Worm (Caenorhabditis elegans): Measurements from ENCODE around the gene C24H10.4.

DNA sequence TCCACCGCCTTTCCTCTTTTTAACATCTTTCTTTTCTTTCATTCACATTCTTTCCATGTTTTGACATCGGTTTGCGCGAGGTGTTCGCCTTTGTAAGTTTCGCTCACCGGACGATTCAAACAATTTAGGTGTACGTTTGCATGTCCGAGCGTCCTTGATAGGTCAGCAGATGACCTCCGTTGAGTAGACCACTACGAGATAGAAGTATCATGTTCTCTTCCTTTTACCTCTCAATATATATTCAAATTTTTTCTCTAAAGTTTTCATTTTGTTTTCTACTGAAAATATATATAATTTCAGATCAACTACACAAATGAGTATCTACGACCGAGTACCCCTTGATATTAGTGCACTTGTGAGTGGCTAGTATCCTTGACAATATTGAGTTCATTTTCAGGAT is 1.7 kb upstream of the C24H10.4 start, which contains the start of gene C24H10.3:
- no peak for TF ChIP-seq mdl-1 (tag; optimal IDR thresholded peaks at IDR 0.05)
- TF ChIP-seq dmd-4 (tag; optimal IDR thresholded peaks at IDR 0.05): no peak
- TF ChIP-seq unc-62 (GFP tag; optimal IDR thresholded peaks at IDR 0.05): no peak

Data from whole organism, L2 larva.